Fruit fly (Drosophila melanogaster) whole organism, prepupa: ENCODE results near the gene LUBEL.
A peak's percentile ranks its signal among the peaks of the same experiment; 100 is the strongest.

ENCODE experiments used
- Blimp-1 ChIP-seq: fragments of 200-800 bp; sonication (Bioruptor generic); optimal IDR thresholded peaks from 3 replicates; lab custom pipeline; 2017; ENCODE audit warnings: missing biosample characterization, missing genetic modification characterization, mild to moderate bottlenecking, moderate library complexity, missing genetic modification reagents
- CG10631 ChIP-seq: fragments of 200-800 bp; sonication (Bioruptor generic); optimal IDR thresholded peaks from 2 replicates; lab custom pipeline; 2016; ENCODE audit warnings: missing biosample characterization, missing genetic modification characterization
- CG11294 ChIP-seq: fragments of 200-800 bp; sonication (Bioruptor generic); IDR thresholded peaks from 2 replicates; pipeline ENCODE4 v1.3.6; 2022; ENCODE audit warnings: missing biosample characterization, missing genetic modification characterization
- CG11902 ChIP-seq: fragments of 200-800 bp; sonication (Bioruptor generic); optimal IDR thresholded peaks from 3 replicates; lab custom pipeline; 2016; ENCODE audit warnings: missing biosample characterization, missing genetic modification characterization
- CG15336 ChIP-seq: fragments of 200-800 bp; sonication (Bioruptor generic); IDR thresholded peaks from 2 replicates; pipeline ENCODE4 v1.3.6; 2022; ENCODE audit warnings: missing biosample characterization, missing genetic modification characterization
- CG1621 ChIP-seq: fragments of 200-800 bp; sonication (Bioruptor generic); optimal IDR thresholded peaks from 3 replicates; lab custom pipeline; 2018; ENCODE audit warnings: missing biosample characterization, mild to moderate bottlenecking, missing genetic modification characterization
- CG3032 ChIP-seq: fragments of 200-800 bp; optimal IDR thresholded peaks from 2 replicates; lab custom pipeline; 2019; ENCODE audit warnings: missing biosample characterization, mild to moderate bottlenecking, missing genetic modification characterization, moderate library complexity
- CG31627 ChIP-seq: fragments of 200-800 bp; sonication (Bioruptor generic); optimal IDR thresholded peaks from 3 replicates; lab custom pipeline; 2016; ENCODE audit warnings: missing biosample characterization, missing genetic modification characterization
- CG34406 ChIP-seq: fragments of 200-800 bp; sonication (Bioruptor generic); optimal IDR thresholded peaks from 3 replicates; lab custom pipeline; 2016; ENCODE audit warnings: missing biosample characterization, missing genetic modification characterization
- CG3919 ChIP-seq: fragments of 200-800 bp; sonication (Bioruptor generic); optimal IDR thresholded peaks from 3 replicates; lab custom pipeline; 2016; ENCODE audit warnings: missing biosample characterization, missing genetic modification characterization
- CG4318 ChIP-seq: fragments of 200-800 bp; sonication (Bioruptor generic); optimal IDR thresholded peaks from 3 replicates; lab custom pipeline; 2017; ENCODE audit warnings: missing biosample characterization, mild to moderate bottlenecking, missing genetic modification characterization
- CG6792 ChIP-seq: fragments of 200-800 bp; sonication (Bioruptor generic); optimal IDR thresholded peaks from 3 replicates; lab custom pipeline; 2016; ENCODE audit warnings: missing biosample characterization, missing genetic modification characterization
- CG6808 ChIP-seq: fragments of 200-800 bp; sonication (Bioruptor generic); optimal IDR thresholded peaks from 3 replicates; lab custom pipeline; 2017; ENCODE audit warnings: missing biosample characterization, missing genetic modification characterization, mild to moderate bottlenecking, moderate library complexity, missing genetic modification reagents
- CG6854 ChIP-seq: fragments of 200-800 bp; sonication (Bioruptor generic); optimal IDR thresholded peaks from 2 replicates; lab custom pipeline; 2017; ENCODE audit warnings: missing biosample characterization, mild to moderate bottlenecking, missing genetic modification characterization
- CG7368 ChIP-seq: fragments of 200-800 bp; sonication (Bioruptor generic); optimal IDR thresholded peaks from 3 replicates; lab custom pipeline; 2016; ENCODE audit warnings: missing biosample characterization, missing genetic modification characterization
- CG8632 ChIP-seq: fragments of 200-800 bp; sonication (Bioruptor generic); optimal IDR thresholded peaks from 3 replicates; lab custom pipeline; 2016; ENCODE audit warnings: missing biosample characterization, missing genetic modification characterization
- CG9139 ChIP-seq: fragments of 200-800 bp; sonication (Bioruptor generic); optimal IDR thresholded peaks from 3 replicates; lab custom pipeline; 2017; ENCODE audit warnings: missing biosample characterization, mild to moderate bottlenecking, missing genetic modification characterization
- Eip75B ChIP-seq: fragments of 200-800 bp; sonication (Bioruptor generic); optimal IDR thresholded peaks from 3 replicates; lab custom pipeline; 2016; ENCODE audit warnings: missing biosample characterization, missing genetic modification characterization
- Eip78C ChIP-seq: fragments of 200-800 bp; sonication (Bioruptor generic); peaks from one replicate; lab custom pipeline; 2016; ENCODE audit warnings: missing biosample characterization, missing genetic modification characterization
- Ets21C ChIP-seq: fragments of 200-800 bp; sonication (Bioruptor generic); optimal IDR thresholded peaks from 3 replicates; lab custom pipeline; 2016; ENCODE audit warnings: missing biosample characterization, missing genetic modification characterization
- Hr38 ChIP-seq: sonication (Bioruptor generic); optimal IDR thresholded peaks from 2 replicates; lab custom pipeline; 2016; ENCODE audit warnings: missing biosample characterization, missing genetic modification characterization
- Hr4 ChIP-seq: fragments of 200-800 bp; sonication (Bioruptor generic); optimal IDR thresholded peaks from 3 replicates; lab custom pipeline; 2016; ENCODE audit warnings: missing biosample characterization, missing genetic modification characterization
- OdsH ChIP-seq: fragments of 200-800 bp; sonication (Bioruptor generic); optimal IDR thresholded peaks from 3 replicates; lab custom pipeline; 2016; ENCODE audit warnings: missing biosample characterization, missing genetic modification characterization
- Smox ChIP-seq: fragments of 200-800 bp; sonication (Bioruptor generic); optimal IDR thresholded peaks from 3 replicates; lab custom pipeline; 2016; ENCODE audit warnings: missing biosample characterization, missing genetic modification characterization
- Sox14 ChIP-seq: fragments of 200-800 bp; sonication (Bioruptor generic); optimal IDR thresholded peaks from 3 replicates; lab custom pipeline; 2016; ENCODE audit warnings: missing biosample characterization, missing genetic modification characterization
- achi ChIP-seq: fragments of 200-800 bp; sonication (Bioruptor generic); optimal IDR thresholded peaks from 3 replicates; lab custom pipeline; 2016; ENCODE audit warnings: missing biosample characterization, missing genetic modification characterization
- dsx ChIP-seq: fragments of 200-800 bp; optimal IDR thresholded peaks from 3 replicates; lab custom pipeline; 2019; ENCODE audit warnings: missing biosample characterization, mild to moderate bottlenecking, missing genetic modification characterization, moderate library complexity; ENCODE audit not compliant: poor library complexity, severe bottlenecking
- esn ChIP-seq: fragments of 200-800 bp; sonication (Bioruptor generic); optimal IDR thresholded peaks from 2 replicates; lab custom pipeline; 2016; ENCODE audit warnings: missing biosample characterization, mild to moderate bottlenecking, missing genetic modification characterization, moderate library complexity
- lz ChIP-seq: fragments of 200-800 bp; sonication (Bioruptor generic); optimal IDR thresholded peaks from 3 replicates; lab custom pipeline; 2016; ENCODE audit warnings: missing biosample characterization, missing genetic modification characterization
- net ChIP-seq: fragments of 200-800 bp; sonication (Bioruptor generic); optimal IDR thresholded peaks from 3 replicates; lab custom pipeline; 2016; ENCODE audit warnings: missing biosample characterization, missing genetic modification characterization
- ss ChIP-seq, 2 experiments: fragments of 200-800 bp; sonication (Bioruptor generic); optimal IDR thresholded peaks; 2 replicates in 1 of 2; 3 replicates in 1 of 2; lab custom pipeline; 2017 to 2018; ENCODE audit warnings: mild to moderate bottlenecking in 2 of 2, missing biosample characterization in 2 of 2, missing genetic modification characterization in 2 of 2, moderate library complexity in 1 of 2
- svp ChIP-seq: fragments of 200-800 bp; sonication (Bioruptor generic); peaks from one replicate; lab custom pipeline; 2016; ENCODE audit warnings: missing biosample characterization, missing genetic modification characterization
- topi ChIP-seq: fragments of 200-800 bp; sonication (Bioruptor generic); optimal IDR thresholded peaks from 3 replicates; lab custom pipeline; 2016; ENCODE audit warnings: missing biosample characterization, missing genetic modification characterization

The LUBEL gene

dm6 chr2L:6787029-6787972 is 14.7 kb upstream of the LUBEL start (continued):
- peak; percentile 82 for TF ChIP-seq Blimp-1 (GFP tag; lab: Kevin White, UChicago)
- TF ChIP-seq CG31627 = peak; percentile 96
- peak; percentile 97 for TF ChIP-seq esn
- peak; percentile 84 for TF ChIP-seq CG11294 (GFP tag; lab: Robert Waterston, UW)
- peak; percentile 96 for TF ChIP-seq Eip75B (GFP tag; lab: Kevin White, UChicago)
- TF ChIP-seq CG3919 (GFP tag; lab: Kevin White, UChicago) = peak; percentile 94
- TF ChIP-seq CG7368 (GFP tag; lab: Kevin White, UChicago) = peak; percentile 88
- TF ChIP-seq CG6792 (GFP tag; lab: Kevin White, UChicago) = peak; percentile 94
- peak; percentile 94 for TF ChIP-seq CG10631
- peak; percentile 85 for TF ChIP-seq dsx (GFP tag; lab: Kevin White, UChicago)
- peak; percentile 94 for TF ChIP-seq CG34406 (GFP tag; lab: Kevin White, UChicago)
- peak; percentile 85 for TF ChIP-seq CG9139 (GFP tag; lab: Kevin White, UChicago)
- TF ChIP-seq Smox (GFP tag; lab: Kevin White, UChicago) = peak; percentile 91
- peak; percentile 95 for TF ChIP-seq topi (GFP tag; lab: Kevin White, UChicago)
- peak; percentile 94 for TF ChIP-seq CG8632 (GFP tag; lab: Kevin White, UChicago)
- TF ChIP-seq CG4318 = peak; percentile 95

- no peak for TF ChIP-seq CG6808 (GFP tag; lab: Kevin White, UChicago)
- TF ChIP-seq esn = no peak
- TF ChIP-seq svp (GFP tag; lab: Kevin White, UChicago) = no peak
- TF ChIP-seq Hr4 = no peak
- no peak for TF ChIP-seq CG11902 (GFP tag; lab: Kevin White, UChicago)
- no peak for TF ChIP-seq CG3032 (tag; lab: Kevin White, UChicago)
- TF ChIP-seq Ets21C (GFP tag; lab: Kevin White, UChicago) = no peak
- no peak for TF ChIP-seq achi (GFP tag; lab: Kevin White, UChicago)
- no peak for TF ChIP-seq Hr38 (GFP tag; lab: Kevin White, UChicago)
- TF ChIP-seq OdsH (GFP tag; lab: Kevin White, UChicago) = no peak
- TF ChIP-seq Eip75B (GFP tag; lab: Kevin White, UChicago) = no peak
- no peak for TF ChIP-seq Eip78C (GFP tag; lab: Kevin White, UChicago)
- no peak for TF ChIP-seq dsx (GFP tag; lab: Kevin White, UChicago)
- TF ChIP-seq CG6854 (GFP tag; lab: Kevin White, UChicago) = no peak
- TF ChIP-seq CG1621 (tag; lab: Kevin White, UChicago) = no peak
- TF ChIP-seq ss (GFP tag; optimal IDR thresholded peaks at IDR 0.05; lab: Kevin White, UChicago) = no peak
- no peak for TF ChIP-seq net (GFP tag; lab: Kevin White, UChicago)
These were observed 14.1 kb upstream of the LUBEL start, which contains the start of gene nrv1 for dm6 chr2L:6786674-6787028. Gene nrv1, minus strand, starts transcription at chr2L:6786861.

- TF ChIP-seq CG15336 (no peak), esn (no peak), Ets21C (GFP tag; lab: Kevin White, UChicago) (no peak), lz (GFP tag; lab: Kevin White, UChicago) (no peak)
These were observed 13.0 kb upstream of the LUBEL start for dm6 chr2L:6785583-6785982.

dm6 chr2L:6784235-6784634 is 11.7 kb upstream of the LUBEL start:
- TF ChIP-seq Eip78C (GFP tag; lab: Kevin White, UChicago) (peak; percentile 44), Sox14 (GFP tag; lab: Kevin White, UChicago) (no peak), ss (GFP tag; optimal IDR thresholded peaks at IDR 0.05; lab: Kevin White, UChicago) (peak in 1 of 2 experiments; percentile 29)
